Fruit fly (Drosophila melanogaster): Measurements from ENCODE around the gene CG31643.

The CG31643 gene

dm6 chr2L:6051212-6051621 is 13.3 kb downstream of the CG31643 start (continued):
- TF ChIP-seq E2f1 (GFP tag; IDR thresholded peaks at IDR 0.05) (peak; percentile 82), CG7839 (tag; optimal IDR thresholded peaks at IDR 0.05) (peak; percentile 96), HLH3B (GFP tag; IDR thresholded peaks at IDR 0.05) (peak; percentile 95), nom (GFP tag; optimal IDR thresholded peaks at IDR 0.05) (peak; percentile 93), CG12659 (GFP tag; optimal IDR thresholded peaks at IDR 0.05) (peak; percentile 97), Hr39 (optimal IDR thresholded peaks at IDR 0.05) (no peak), B-H2 (GFP tag; optimal IDR thresholded peaks at IDR 0.05) (peak; percentile 97), CG6654 (GFP tag; optimal IDR thresholded peaks at IDR 0.05) (peak; percentile 82), slp2 (GFP tag; optimal IDR thresholded peaks at IDR 0.05) (peak; percentile 83), bbx (GFP tag; IDR thresholded peaks at IDR 0.05; ENCODE audit: partially characterized antibody) (no peak), CG7357 (GFP tag; IDR thresholded peaks at IDR 0.05) (0 out of 3 replicates have a peak, but pooled peaks have one; percentile 76), jumu (GFP tag; optimal IDR thresholded peaks at IDR 0.05) (peak; percentile 94), CG11723 (GFP tag; optimal IDR thresholded peaks at IDR 0.05) (peak; percentile 95), mirr (GFP tag; optimal IDR thresholded peaks at IDR 0.05) (peak; percentile 96), wdn (GFP tag; IDR thresholded peaks at IDR 0.05) (peak; percentile 90), D19A (tag; optimal IDR thresholded peaks at IDR 0.05) (peak; percentile 95), CG7271 (tag; optimal IDR thresholded peaks at IDR 0.05) (peak; percentile 88), h (optimal IDR thresholded peaks at IDR 0.05) (no peak), gcm (GFP tag; optimal IDR thresholded peaks at IDR 0.05) (peak; percentile 97), CG8944 (GFP tag; optimal IDR thresholded peaks at IDR 0.05) (peak; percentile 77), Hsf (GFP tag; optimal IDR thresholded peaks at IDR 0.05) (peak; percentile 94), CG1792 (GFP tag; optimal IDR thresholded peaks at IDR 0.05) (peak; percentile 90), CG17912 (GFP tag; optimal IDR thresholded peaks at IDR 0.05) (peak; percentile 90), lmd (GFP tag; IDR thresholded peaks at IDR 0.05) (peak; percentile 92), oc (tag; optimal IDR thresholded peaks at IDR 0.05) (peak; percentile 96), fd96Cb (tag; optimal IDR thresholded peaks at IDR 0.05) (peak; percentile 90), CkIIα-i1 (GFP tag; IDR thresholded peaks at IDR 0.05) (peak; percentile 36; the same call in 1 of the 2 replicates), aop (GFP tag; IDR thresholded peaks at IDR 0.05) (0 out of 2 replicates have a peak, but pooled peaks have one; percentile 31), fru (optimal IDR thresholded peaks at IDR 0.05) (no peak), hth (optimal IDR thresholded peaks at IDR 0.05) (no peak), gro (GFP tag; optimal IDR thresholded peaks at IDR 0.05) (peak; percentile 98), Pdp1 (GFP tag; optimal IDR thresholded peaks at IDR 0.05) (peak; percentile 92 to 93), CG7987 (GFP tag; optimal IDR thresholded peaks at IDR 0.05) (peak; percentile 93), Dip3 (GFP tag; optimal IDR thresholded peaks at IDR 0.05) (peak; percentile 92), Optix (GFP tag; IDR thresholded peaks at IDR 0.05) (peak; percentile 91), stc (GFP tag; IDR thresholded peaks at IDR 0.05) (peak; percentile 95), Atf3 (GFP tag; optimal IDR thresholded peaks at IDR 0.05) (peak; percentile 80), CG5180 (GFP tag; optimal IDR thresholded peaks at IDR 0.05) (peak; percentile 88), CG1647 (GFP tag; optimal IDR thresholded peaks at IDR 0.05) (peak; percentile 94), tna (GFP tag; IDR thresholded peaks at IDR 0.05; ENCODE audit: partially characterized antibody) (no peak), Mad (GFP tag; optimal IDR thresholded peaks at IDR 0.05) (peak; percentile 91), CrebB (tag; optimal IDR thresholded peaks at IDR 0.05) (peak; percentile 98), CG1832 (GFP tag; optimal IDR thresholded peaks at IDR 0.05) (no peak), Rx (GFP tag; IDR thresholded peaks at IDR 0.05) (peak; percentile 80), TFAM (GFP tag; optimal IDR thresholded peaks at IDR 0.05) (peak; percentile 79), C15 (GFP tag; IDR thresholded peaks at IDR 0.05) (peak; percentile 82; the same call in 1 of the 3 replicates), CG9932 (GFP tag; IDR thresholded peaks at IDR 0.05) (peak; percentile 87), Oaz (GFP tag; IDR thresholded peaks at IDR 0.05) (peak; percentile 90), disco-r (GFP tag; optimal IDR thresholded peaks at IDR 0.05) (peak; percentile 87), pros (GFP tag; optimal IDR thresholded peaks at IDR 0.05) (peak; percentile 85), YL-1 (GFP tag; optimal IDR thresholded peaks at IDR 0.05) (peak; percentile 83), ro (GFP tag; IDR thresholded peaks at IDR 0.05) (peak; percentile 73)

All from whole organism, embryonic.